Fruit fly (Drosophila melanogaster) whole organism, embryonic: ENCODE results near the gene CtBP.

ENCODE experiments used
- CG10959 ChIP-seq: fragments of 200-800 bp; sonication (Bioruptor generic); IDR thresholded peaks from 2 replicates; pipeline ENCODE4 v1.3.6; 2022; ENCODE audit warnings: missing biosample characterization, missing genetic modification characterization
- CG11085 ChIP-seq: fragments of 200-800 bp; sonication (Bioruptor generic); IDR thresholded peaks from 2 replicates; pipeline ENCODE4 v1.3.6; 2022; ENCODE audit warnings: missing biosample characterization, missing genetic modification characterization
- CG11456 ChIP-seq: fragments of 200-800 bp; sonication (Bioruptor generic); IDR thresholded peaks from 3 replicates; pipeline ENCODE4 v1.3.6; 2022; ENCODE audit warnings: missing biosample characterization, missing genetic modification characterization
- CG11695 ChIP-seq: fragments of 200-800 bp; sonication (Bioruptor generic); IDR thresholded peaks from 3 replicates; pipeline ENCODE4 v1.3.6; 2022; ENCODE audit warnings: missing biosample characterization, missing genetic modification characterization
- CG11696 ChIP-seq: fragments of 200-800 bp; sonication (Bioruptor generic); IDR thresholded peaks from 2 replicates; pipeline ENCODE4 v1.3.6; 2022; ENCODE audit warnings: missing biosample characterization, missing genetic modification characterization
- CG12744 ChIP-seq: fragments of 200-800 bp; sonication (Bioruptor generic); optimal IDR thresholded peaks from 2 replicates; lab custom pipeline; 2016; ENCODE audit warnings: missing biosample characterization, missing genetic modification characterization
- CG13287 ChIP-seq: fragments of 200-800 bp; sonication (Bioruptor generic); IDR thresholded peaks from 2 replicates; pipeline ENCODE4 v1.3.6; 2022; ENCODE audit warnings: missing biosample characterization, missing genetic modification characterization; ENCODE audit not compliant: partially characterized antibody
- CG14667 ChIP-seq: fragments of 200-800 bp; sonication (Bioruptor generic); IDR thresholded peaks from 2 replicates; pipeline ENCODE4 v1.3.6; 2022; ENCODE audit warnings: missing biosample characterization, missing genetic modification characterization
- CG1602 ChIP-seq: fragments of 200-800 bp; sonication (Bioruptor generic); optimal IDR thresholded peaks from 3 replicates; lab custom pipeline; 2016; ENCODE audit warnings: missing biosample characterization, missing genetic modification characterization
- CG16779 ChIP-seq: fragments of 200-800 bp; sonication (Bioruptor generic); IDR thresholded peaks from 2 replicates; pipeline ENCODE4 v1.3.6; 2022; ENCODE audit warnings: missing biosample characterization, missing genetic modification characterization
- CG16863 ChIP-seq: fragments of 200-800 bp; sonication (Bioruptor generic); optimal IDR thresholded peaks from 3 replicates; lab custom pipeline; 2016; ENCODE audit warnings: missing biosample characterization, missing genetic modification characterization
- CG17802 ChIP-seq: fragments of 200-800 bp; sonication (Bioruptor generic); optimal IDR thresholded peaks from 2 replicates; lab custom pipeline; 2018; ENCODE audit warnings: missing biosample characterization, mild to moderate bottlenecking, missing genetic modification characterization, moderate library complexity
- CG17912 ChIP-seq: fragments of 200-800 bp; sonication (Bioruptor generic); optimal IDR thresholded peaks from 2 replicates; lab custom pipeline; 2018; ENCODE audit warnings: missing biosample characterization, mild to moderate bottlenecking, missing genetic modification characterization
- CG1792 ChIP-seq: fragments of 200-800 bp; sonication (Bioruptor generic); optimal IDR thresholded peaks from 2 replicates; lab custom pipeline; 2016; ENCODE audit warnings: missing biosample characterization, missing genetic modification characterization
- CG18619 ChIP-seq: fragments of 200-800 bp; sonication (Bioruptor generic); optimal IDR thresholded peaks from 3 replicates; lab custom pipeline; 2017; ENCODE audit warnings: missing biosample characterization, mild to moderate bottlenecking, missing genetic modification characterization
- CG30020 ChIP-seq: fragments of 200-800 bp; optimal IDR thresholded peaks from 2 replicates; lab custom pipeline; 2019; ENCODE audit warnings: missing biosample characterization, mild to moderate bottlenecking, missing genetic modification characterization, moderate library complexity
- CG3838 ChIP-seq: fragments of 200-800 bp; sonication (Bioruptor generic); optimal IDR thresholded peaks from 3 replicates; lab custom pipeline; 2016; ENCODE audit warnings: missing biosample characterization, missing genetic modification characterization
- CG7928 ChIP-seq: fragments of 200-800 bp; sonication (Bioruptor generic); optimal IDR thresholded peaks from 2 replicates; lab custom pipeline; 2017; ENCODE audit warnings: missing biosample characterization, mild to moderate bottlenecking, missing genetic modification characterization
- CG8478 ChIP-seq: fragments of >200 bp; optimal IDR thresholded peaks from 2 replicates; lab custom pipeline; 2018
- CG8765 ChIP-seq: fragments of 200-800 bp; sonication (Bioruptor generic); IDR thresholded peaks from 2 replicates; pipeline ENCODE4 v1.3.6; 2022; ENCODE audit warnings: missing biosample characterization, missing genetic modification characterization
- CG9797 ChIP-seq: fragments of 200-800 bp; sonication (Bioruptor generic); optimal IDR thresholded peaks from 3 replicates; lab custom pipeline; 2018; ENCODE audit warnings: missing biosample characterization, mild to moderate bottlenecking, missing genetic modification characterization
- CTCF ChIP-seq: fragments of 200-800 bp; sonication (Bioruptor generic); optimal IDR thresholded peaks from 2 replicates; lab custom pipeline; 2017; ENCODE audit warnings: missing biosample characterization, mild to moderate bottlenecking, missing genetic modification characterization, moderate library complexity
- Dll ChIP-seq: fragments of 200-800 bp; sonication (Bioruptor generic); IDR thresholded peaks from 4 replicates; pipeline ENCODE4 v1.3.6; 2022; ENCODE audit warnings: missing biosample characterization, missing genetic modification characterization; ENCODE audit not compliant: partially characterized antibody
- Doc3 ChIP-seq: fragments of 200-800 bp; sonication (Bioruptor generic); IDR thresholded peaks from 3 replicates; pipeline ENCODE4 v1.3.6; 2022; ENCODE audit warnings: missing biosample characterization, missing genetic modification characterization; ENCODE audit not compliant: partially characterized antibody
- Fer1 ChIP-seq: fragments of 200-800 bp; sonication (Bioruptor generic); optimal IDR thresholded peaks from 2 replicates; lab custom pipeline; 2017; ENCODE audit warnings: missing biosample characterization, mild to moderate bottlenecking, missing genetic modification characterization
- Hsf ChIP-seq: fragments of 200-800 bp; sonication (Bioruptor generic); optimal IDR thresholded peaks from 3 replicates; lab custom pipeline; 2016; ENCODE audit warnings: missing biosample characterization, missing genetic modification characterization
- Mad ChIP-seq: fragments of 200-800 bp; sonication (Bioruptor generic); optimal IDR thresholded peaks from 2 replicates; lab custom pipeline; 2016; ENCODE audit warnings: missing biosample characterization, missing genetic modification characterization
- Oaz ChIP-seq: fragments of 200-800 bp; sonication (Bioruptor generic); IDR thresholded peaks from 2 replicates; pipeline ENCODE4 v1.3.6; 2022; ENCODE audit warnings: missing biosample characterization, missing genetic modification characterization
- Six4 ChIP-seq: fragments of 200-800 bp; sonication (Bioruptor generic); optimal IDR thresholded peaks from 2 replicates; lab custom pipeline; 2016; ENCODE audit warnings: missing biosample characterization, missing genetic modification characterization
- Sry-β ChIP-seq: fragments of 200-800 bp; sonication (Bioruptor generic); optimal IDR thresholded peaks from 2 replicates; lab custom pipeline; 2018; ENCODE audit warnings: missing biosample characterization, mild to moderate bottlenecking, missing genetic modification characterization, moderate library complexity
- Trl ChIP-seq, 3 experiments: fragments of >200 bp in 2 of 3; fragments of 200-800 bp in 1 of 3; sonication (Bioruptor generic) in 1 of 3; optimal IDR thresholded peaks; 2 replicates in 1 of 3; 3 replicates in 2 of 3; lab custom pipeline; 2016 to 2017; ENCODE audit warnings: missing biosample characterization in 1 of 3, missing genetic modification characterization in 1 of 3
- ase ChIP-seq: fragments of 200-800 bp; sonication (Bioruptor generic); IDR thresholded peaks from 3 replicates; pipeline ENCODE4 v1.3.6; 2022; ENCODE audit warnings: missing biosample characterization, missing genetic modification characterization
- croc ChIP-seq: fragments of 200-800 bp; sonication (Bioruptor generic); conservative IDR thresholded peaks from 3 replicates; pipeline ENCODE4 v1.3.6; 2022; ENCODE audit warnings: missing biosample characterization, missing genetic modification characterization
- fu2 ChIP-seq: fragments of 200-800 bp; sonication (Bioruptor generic); optimal IDR thresholded peaks from 2 replicates; lab custom pipeline; 2016; ENCODE audit warnings: missing biosample characterization, missing genetic modification characterization
- gfzf ChIP-seq: fragments of 200-800 bp; sonication (Bioruptor generic); optimal IDR thresholded peaks from 2 replicates; lab custom pipeline; 2016; ENCODE audit warnings: missing biosample characterization, mild to moderate bottlenecking, missing genetic modification characterization, moderate library complexity
- gsb-n ChIP-seq: fragments of 200-800 bp; sonication (Bioruptor generic); optimal IDR thresholded peaks from 3 replicates; lab custom pipeline; 2018; ENCODE audit warnings: missing biosample characterization, mild to moderate bottlenecking, missing genetic modification characterization
- insv ChIP-seq, 2 experiments: fragments of 200-800 bp; sonication (Bioruptor generic); optimal IDR thresholded peaks; 3 replicates each; lab custom pipeline; 2016 to 2018; ENCODE audit warnings: missing biosample characterization in 2 of 2, missing genetic modification characterization in 2 of 2
- kah ChIP-seq: fragments of 200-800 bp; sonication (Bioruptor generic); optimal IDR thresholded peaks from 2 replicates; lab custom pipeline; 2018; ENCODE audit warnings: missing biosample characterization, mild to moderate bottlenecking, missing genetic modification characterization
- knrl ChIP-seq: fragments of 200-800 bp; sonication (Bioruptor generic); IDR thresholded peaks from 3 replicates; pipeline ENCODE4 v1.3.6; 2022; ENCODE audit warnings: missing biosample characterization, missing genetic modification characterization; ENCODE audit not compliant: partially characterized antibody
- maf-S ChIP-seq: fragments of 200-800 bp; sonication (Bioruptor generic); optimal IDR thresholded peaks from 2 replicates; lab custom pipeline; 2016; ENCODE audit warnings: missing biosample characterization, missing genetic modification characterization
- nerfin-2 ChIP-seq: fragments of 200-800 bp; sonication (Bioruptor generic); IDR thresholded peaks from 2 replicates; pipeline ENCODE4 v1.3.6; 2022; ENCODE audit warnings: missing biosample characterization, missing genetic modification characterization; ENCODE audit not compliant: partially characterized antibody
- odd ChIP-seq: fragments of 200-800 bp; sonication (Bioruptor generic); optimal IDR thresholded peaks from 2 replicates; lab custom pipeline; 2017; ENCODE audit warnings: missing biosample characterization, mild to moderate bottlenecking, missing genetic modification characterization
- pho ChIP-seq: fragments of 200-800 bp; sonication (Bioruptor generic); optimal IDR thresholded peaks from 2 replicates; lab custom pipeline; 2016; ENCODE audit warnings: missing biosample characterization, missing genetic modification characterization
- pum ChIP-seq: fragments of 200-800 bp; sonication (Bioruptor generic); optimal IDR thresholded peaks from 2 replicates; lab custom pipeline; 2016; ENCODE audit warnings: missing biosample characterization, missing genetic modification characterization
- sens ChIP-seq: fragments of 200-800 bp; sonication (Bioruptor generic); peaks from one replicate; lab custom pipeline; 2016; ENCODE audit warnings: missing biosample characterization, missing genetic modification characterization
- sima ChIP-seq: fragments of 200-800 bp; sonication (Bioruptor generic); optimal IDR thresholded peaks from 2 replicates; lab custom pipeline; 2016; ENCODE audit warnings: missing biosample characterization, missing genetic modification characterization
- sisA ChIP-seq: fragments of 200-800 bp; sonication (Bioruptor generic); IDR thresholded peaks from 2 replicates; pipeline ENCODE4 v1.3.6; 2022; ENCODE audit warnings: missing biosample characterization, missing genetic modification characterization
- sob ChIP-seq: fragments of 200-800 bp; sonication (Bioruptor generic); IDR thresholded peaks from 2 replicates; pipeline ENCODE4 v1.3.6; 2022; ENCODE audit warnings: missing biosample characterization, missing genetic modification characterization
- tna ChIP-seq: fragments of 200-800 bp; sonication (Bioruptor generic); IDR thresholded peaks from 2 replicates; pipeline ENCODE4 v1.3.6; 2022; ENCODE audit warnings: missing biosample characterization, missing genetic modification characterization; ENCODE audit not compliant: partially characterized antibody
- usp ChIP-seq: fragments of >200 bp; optimal IDR thresholded peaks from 2 replicates; lab custom pipeline; 2017; ENCODE audit warnings: missing biosample characterization, missing genetic modification characterization

CtBP gene

dm6 chr3R:12982167-12982981, 29.1 kb upstream of the CtBP start (continued):
- TF ChIP-seq knrl (GFP tag; lab: Robert Waterston, UW) (no peak), pum (GFP tag; lab: Kevin White, UChicago) (no peak), Hsf (GFP tag; lab: Kevin White, UChicago) (peak; percentile 58), maf-S (GFP tag; lab: Kevin White, UChicago) (no peak), nerfin-2 (no peak), CG13287 (GFP tag; lab: Robert Waterston, UW) (peak; percentile 11; the same call in 1 of the 2 replicates), CG17912 (GFP tag; lab: Kevin White, UChicago) (no peak), CG14667 (GFP tag; lab: Robert Waterston, UW) (peak; percentile 35; the same call in 1 of the 2 replicates), gfzf (GFP tag; lab: Kevin White, UChicago) (no peak), odd (peak; percentile 55), CG30020 (tag; lab: Kevin White, UChicago) (peak; percentile 24), CG11696 (GFP tag; lab: Robert Waterston, UW) (peak; percentile 97), croc (GFP tag; lab: Robert Waterston, UW) (no peak; the same call in 1 of the 3 replicates), CG11085 (GFP tag; lab: Robert Waterston, UW) (no peak), tna (GFP tag; lab: Robert Waterston, UW) (no peak), kah (GFP tag; lab: Kevin White, UChicago) (no peak), sens (GFP tag; lab: Kevin White, UChicago) (peak; percentile 76), CG1602 (GFP tag; lab: Kevin White, UChicago) (peak; percentile 44), CG12744 (GFP tag; lab: Kevin White, UChicago) (no peak), sisA (GFP tag; lab: Robert Waterston, UW) (peak; percentile 48), CG11456 (GFP tag; lab: Robert Waterston, UW) (peak; percentile 15; the same call in 1 of the 3 replicates), CG17802 (tag; lab: Kevin White, UChicago) (no peak), CG16863 (GFP tag; lab: Kevin White, UChicago) (no peak), CG8765 (GFP tag; lab: Robert Waterston, UW) (no peak), CG8478 (lab: Kevin White, UChicago) (peak; percentile 90), ase (GFP tag; lab: Robert Waterston, UW) (peak; percentile 52; the same call in 1 of the 3 replicates), Six4 (GFP tag; lab: Kevin White, UChicago) (no peak), Doc3 (GFP tag; lab: Robert Waterston, UW) (no peak), CTCF (no peak), sima (GFP tag; lab: Kevin White, UChicago) (no peak), CG18619 (GFP tag; lab: Kevin White, UChicago) (peak; percentile 76), Oaz (GFP tag; lab: Robert Waterston, UW) (peak; percentile 50), CG11695 (peak; percentile 56), sob (GFP tag; lab: Robert Waterston, UW) (peak; percentile 57; the same call in 1 of the 2 replicates), CG1792 (GFP tag; lab: Kevin White, UChicago) (no peak), CG10959 (GFP tag; lab: Robert Waterston, UW) (no peak), insv (GFP tag; optimal IDR thresholded peaks at IDR 0.05; lab: Kevin White, UChicago) (peak in 1 of 2 experiments; percentile 28), pho (no peak), CG3838 (GFP tag; lab: Kevin White, UChicago) (no peak), CG7928 (GFP tag; lab: Kevin White, UChicago) (peak; percentile 20), fu2 (no peak), Trl (optimal IDR thresholded peaks at IDR 0.05; lab: Kevin White, UChicago) (no peak), Trl (GFP tag; optimal IDR thresholded peaks at IDR 0.05; lab: Kevin White, UChicago) (no peak), Dll (GFP tag; lab: Robert Waterston, UW) (peak; percentile 31; the same call in 1 of the 4 replicates), Fer1 (GFP tag; lab: Kevin White, UChicago) (peak; percentile 69), Sry-β (no peak), usp (GFP tag; lab: Kevin White, UChicago) (no peak), Mad (GFP tag; lab: Kevin White, UChicago) (peak; percentile 16), CG16779 (GFP tag; lab: Robert Waterston, UW) (no peak), CG9797 (no peak), gsb-n (tag; lab: Kevin White, UChicago) (no peak)
